Worm (Caenorhabditis elegans) whole organism, dauer: Measurements from ENCODE around the gene nhr-178.

Source experiments
- unc-62 ChIP-seq: sonication (generic microtip); optimal IDR thresholded peaks from 2 replicates; lab custom pipeline; 2017; ENCODE audit warnings: missing biosample characterization, missing genetic modification reagents, missing genetic modification characterization

The nhr-178 gene

ce11 chrV:1575493-1576084, 32.2 kb downstream of the nhr-178 start:
- no peak for TF ChIP-seq unc-62 (GFP tag; lab: Kevin White, UChicago)

- TF ChIP-seq unc-62 (GFP tag; lab: Kevin White, UChicago), result no peak
These were observed 33.2 kb downstream of the nhr-178 start for ce11 chrV:1574599-1574998.

ce11 chrV:1572585-1572984, 35.2 kb downstream of the nhr-178 start:
- no peak for TF ChIP-seq unc-62 (GFP tag; lab: Kevin White, UChicago)

- no peak for TF ChIP-seq unc-62 (GFP tag; lab: Kevin White, UChicago)
These were observed 37.1 kb downstream of the nhr-178 start for ce11 chrV:1570679-1571078.

ce11 chrV:1569750-1570419, 37.9 kb downstream of the nhr-178 start:
- no peak for TF ChIP-seq unc-62 (GFP tag; lab: Kevin White, UChicago)

ce11 chrV:1566776-1567175, 41.0 kb downstream of the nhr-178 start, which contains the start of gene cdc-25.2:
TSS of gene cdc-25.2 (plus strand) at chrV:1567076.
- no peak for TF ChIP-seq unc-62 (GFP tag; lab: Kevin White, UChicago)

- TF ChIP-seq unc-62 (GFP tag; lab: Kevin White, UChicago), result no peak
These were observed 49.6 kb downstream of the nhr-178 start for ce11 chrV:1558113-1558512.

- no peak for TF ChIP-seq unc-62 (GFP tag; lab: Kevin White, UChicago)
These were observed 52.7 kb downstream of the nhr-178 start for ce11 chrV:1555072-1555471.
